Worm (Caenorhabditis elegans) whole organism, young adult: Measurements from ENCODE around the gene T19B10.5.

Experiments
- B0019.2 ChIP-seq: fragments of 200-800 bp; sonication (Bioruptor generic); conservative IDR thresholded peaks from 2 replicates; pipeline ENCODE4 v1.3.6; 2022; ENCODE audit warnings: missing genetic modification reagents, missing genetic modification characterization, missing compliant biosample characterization
- B0336.3 ChIP-seq: fragments of 200-800 bp; sonication (Bioruptor generic); IDR thresholded peaks from 2 replicates; pipeline ENCODE4 v1.3.6; 2022; ENCODE audit warnings: missing genetic modification characterization, missing compliant biosample characterization
- C17E4.6 ChIP-seq: fragments of 200-800 bp; sonication (Bioruptor generic); IDR thresholded peaks from 2 replicates; pipeline ENCODE4 v1.3.6; 2022; ENCODE audit warnings: missing genetic modification reagents, missing genetic modification characterization, missing compliant biosample characterization
- F39B2.1 ChIP-seq: fragments of 200-800 bp; sonication (Bioruptor generic); IDR thresholded peaks from 2 replicates; pipeline ENCODE4 v1.3.6; 2022; ENCODE audit warnings: missing genetic modification reagents, missing genetic modification characterization, missing compliant biosample characterization
- F57C9.4 ChIP-seq: sonication (generic microtip); optimal IDR thresholded peaks from 2 replicates; lab custom pipeline; 2017; ENCODE audit warnings: mild to moderate bottlenecking, missing genetic modification characterization, missing compliant biosample characterization
- K11D2.4 ChIP-seq: fragments of 200-800 bp; sonication (Bioruptor generic); IDR thresholded peaks from 2 replicates; pipeline ENCODE4 v1.3.6; 2022; ENCODE audit warnings: missing genetic modification reagents, missing genetic modification characterization, missing compliant biosample characterization
- Y53G8AR.9 ChIP-seq: fragments of 200-800 bp; sonication (Bioruptor generic); conservative IDR thresholded peaks from 2 replicates; pipeline ENCODE4 v1.3.6; 2022; ENCODE audit warnings: missing genetic modification reagents, missing genetic modification characterization, missing compliant biosample characterization
- Y67H2A.10 ChIP-seq: fragments of 200-800 bp; sonication (Bioruptor generic); conservative IDR thresholded peaks from 2 replicates; pipeline ENCODE4 v1.3.6; 2022; ENCODE audit warnings: missing genetic modification reagents, missing genetic modification characterization, missing compliant biosample characterization
- Y79H2A.3 ChIP-seq: fragments of 200-800 bp; sonication (Bioruptor generic); conservative IDR thresholded peaks from 2 replicates; pipeline ENCODE4 v1.3.6; 2022; ENCODE audit warnings: missing genetic modification reagents, missing genetic modification characterization, missing compliant biosample characterization
- Y95B8A.8 ChIP-seq: fragments of 200-800 bp; sonication (Bioruptor generic); IDR thresholded peaks from 2 replicates; pipeline ENCODE4 v1.3.6; 2022; ENCODE audit warnings: missing genetic modification reagents, missing genetic modification characterization, missing compliant biosample characterization
- atf-7 ChIP-seq: sonication (generic microtip); optimal IDR thresholded peaks from 2 replicates; lab custom pipeline; 2017; ENCODE audit warnings: mild to moderate bottlenecking, missing genetic modification characterization, missing compliant biosample characterization
- bed-2 ChIP-seq: fragments of 200-800 bp; sonication (Bioruptor generic); IDR thresholded peaks from 2 replicates; pipeline ENCODE4 v1.3.6; 2022; ENCODE audit warnings: missing genetic modification reagents, missing genetic modification characterization, missing compliant biosample characterization
- ccch-3 ChIP-seq: fragments of 200-800 bp; sonication (Bioruptor generic); optimal IDR thresholded peaks from 2 replicates; lab custom pipeline; 2018; ENCODE audit warnings: mild to moderate bottlenecking, missing genetic modification characterization, missing compliant biosample characterization
- ceh-100 ChIP-seq: fragments of 200-800 bp; sonication (Bioruptor generic); IDR thresholded peaks from 2 replicates; pipeline ENCODE4 v1.3.6; 2022; ENCODE audit warnings: missing genetic modification reagents, missing genetic modification characterization, missing compliant biosample characterization
- ceh-91 ChIP-seq: fragments of 200-800 bp; sonication (Bioruptor generic); IDR thresholded peaks from 2 replicates; pipeline ENCODE4 v1.3.6; 2022; ENCODE audit warnings: missing genetic modification reagents, missing genetic modification characterization, missing compliant biosample characterization
- die-1 ChIP-seq: sonication (generic microtip); optimal IDR thresholded peaks from 2 replicates; lab custom pipeline; 2016; ENCODE audit warnings: missing genotype, mild to moderate bottlenecking, missing genetic modification characterization, missing compliant biosample characterization
- dox-1 ChIP-seq: fragments of 200-800 bp; sonication (Bioruptor generic); IDR thresholded peaks from 2 replicates; pipeline ENCODE4 v1.3.6; 2022; ENCODE audit warnings: missing genetic modification reagents, missing genetic modification characterization, missing compliant biosample characterization
- egl-18 ChIP-seq: fragments of 200-800 bp; sonication (Bioruptor generic); IDR thresholded peaks from 2 replicates; pipeline ENCODE4 v1.3.6; 2022; ENCODE audit warnings: missing genetic modification reagents, missing genetic modification characterization, missing compliant biosample characterization
- egrh-3 ChIP-seq: fragments of 200-800 bp; sonication (Bioruptor generic); IDR thresholded peaks from 2 replicates; pipeline ENCODE4 v1.3.6; 2022; ENCODE audit warnings: missing genetic modification reagents, missing genetic modification characterization, missing compliant biosample characterization
- ets-4 ChIP-seq: fragments of 200-800 bp; sonication (Bioruptor generic); optimal IDR thresholded peaks from 2 replicates; lab custom pipeline; 2018; ENCODE audit warnings: mild to moderate bottlenecking, missing genetic modification characterization, missing compliant biosample characterization
- him-1 ChIP-seq: sonication (generic microtip); optimal IDR thresholded peaks from 2 replicates; lab custom pipeline; 2016; ENCODE audit warnings: missing genotype, missing genetic modification reagents, missing genetic modification characterization, missing compliant biosample characterization
- hmg-1.2 ChIP-seq: fragments of 200-800 bp; sonication (Bioruptor generic); IDR thresholded peaks from 2 replicates; pipeline ENCODE4 v1.3.6; 2022; ENCODE audit warnings: missing genetic modification reagents, missing genetic modification characterization, missing compliant biosample characterization
- hmg-20 ChIP-seq: fragments of 200-800 bp; sonication (Bioruptor generic); IDR thresholded peaks from 2 replicates; pipeline ENCODE4 v1.3.6; 2022; ENCODE audit warnings: missing genetic modification reagents, missing genetic modification characterization, missing compliant biosample characterization
- hsf-1 ChIP-seq: fragments of 200-800 bp; sonication (Bioruptor generic); IDR thresholded peaks from 2 replicates; pipeline ENCODE4 v1.3.6; 2022; ENCODE audit warnings: missing genetic modification reagents, missing genetic modification characterization, missing compliant biosample characterization
- lin-26 ChIP-seq: fragments of 200-800 bp; sonication (Bioruptor generic); IDR thresholded peaks from 2 replicates; pipeline ENCODE4 v1.3.6; 2022; ENCODE audit warnings: missing genetic modification reagents, missing genetic modification characterization, missing compliant biosample characterization
- lsl-1 ChIP-seq: fragments of 200-800 bp; sonication (Bioruptor generic); optimal IDR thresholded peaks from 2 replicates; lab custom pipeline; 2018; ENCODE audit warnings: mild to moderate bottlenecking, missing genetic modification characterization, moderate library complexity, missing compliant biosample characterization
- lsy-27 ChIP-seq: sonication (generic microtip); optimal IDR thresholded peaks from 2 replicates; lab custom pipeline; 2017; ENCODE audit warnings: missing genetic modification characterization, mild to moderate bottlenecking, missing compliant biosample characterization, antibody characterized with exemption, missing genotype, borderline replicate concordance; ENCODE audit not compliant: insufficient read depth
- madf-8 ChIP-seq: fragments of 200-800 bp; sonication (Bioruptor generic); conservative IDR thresholded peaks from 2 replicates; pipeline ENCODE4 v1.3.6; 2022; ENCODE audit warnings: missing genetic modification reagents, missing genetic modification characterization, missing compliant biosample characterization
- mes-4 ChIP-seq: sonication (generic microtip); optimal IDR thresholded peaks from 2 replicates; lab custom pipeline; 2016; ENCODE audit warnings: missing genotype, missing genetic modification characterization, missing compliant biosample characterization
- nfya-2 ChIP-seq: fragments of 200-800 bp; sonication (Bioruptor generic); IDR thresholded peaks from 2 replicates; pipeline ENCODE4 v1.3.6; 2022; ENCODE audit warnings: missing genetic modification reagents, missing genetic modification characterization, missing compliant biosample characterization
- pbrm-1 ChIP-seq: fragments of 200-800 bp; sonication (Bioruptor generic); IDR thresholded peaks from 2 replicates; pipeline ENCODE4 v1.3.6; 2022; ENCODE audit warnings: missing genetic modification reagents, missing genetic modification characterization, missing compliant biosample characterization
- rec-8 ChIP-seq, 2 experiments: sonication (generic microtip); optimal IDR thresholded peaks; 2 replicates each; lab custom pipeline; 2016; ENCODE audit warnings: mild to moderate bottlenecking in 2 of 2, missing genetic modification characterization in 2 of 2, missing genetic modification reagents in 2 of 2, missing genotype in 2 of 2, missing biosample characterization in 1 of 2, missing compliant biosample characterization in 1 of 2, moderate library complexity in 1 of 2
- rpc-1 ChIP-seq, 2 experiments: fragments of 150-350 bp in 1 of 2; sonication (generic microtip) in 1 of 2; optimal IDR thresholded peaks; 2 replicates each; lab custom pipeline; 2014 to 2018; ENCODE audit warnings: missing biosample characterization in 1 of 2, missing genetic modification characterization in 1 of 2, missing genetic modification reagents in 1 of 2, missing genotype in 1 of 2
- sdz-38 ChIP-seq: sonication (generic microtip); optimal IDR thresholded peaks from 2 replicates; lab custom pipeline; 2016; ENCODE audit warnings: missing genotype, missing genetic modification characterization, missing compliant biosample characterization
- snpc-1.1 ChIP-seq: sonication (generic microtip); optimal IDR thresholded peaks from 2 replicates; lab custom pipeline; 2017; ENCODE audit warnings: missing genetic modification characterization, mild to moderate bottlenecking, missing compliant biosample characterization, antibody characterized with exemption, moderate library complexity, missing genotype, missing genetic modification reagents; ENCODE audit not compliant: insufficient read depth
- snpc-3.4 ChIP-seq: sonication (generic microtip); optimal IDR thresholded peaks from 2 replicates; lab custom pipeline; 2017; ENCODE audit warnings: missing genetic modification characterization, mild to moderate bottlenecking, missing compliant biosample characterization, antibody characterized with exemption, moderate library complexity, missing genotype, missing genetic modification reagents
- tbp1 ChIP-seq: fragments of 200-800 bp; sonication (Bioruptor generic); optimal IDR thresholded peaks from 2 replicates; lab custom pipeline; 2018; ENCODE audit warnings: mild to moderate bottlenecking, missing genetic modification characterization, missing compliant biosample characterization
- xnd-1 ChIP-seq: sonication (generic microtip); optimal IDR thresholded peaks from 2 replicates; lab custom pipeline; 2016; ENCODE audit warnings: missing genotype, missing genetic modification reagents, missing genetic modification characterization, missing compliant biosample characterization
- zfh-2 ChIP-seq: fragments of 200-800 bp; sonication (Bioruptor generic); conservative IDR thresholded peaks from 2 replicates; pipeline ENCODE4 v1.3.6; 2022; ENCODE audit warnings: missing genetic modification reagents, missing genetic modification characterization, missing compliant biosample characterization
- zim-3 ChIP-seq: sonication (generic microtip); optimal IDR thresholded peaks from 2 replicates; lab custom pipeline; 2017; ENCODE audit warnings: mild to moderate bottlenecking, missing genetic modification characterization, moderate library complexity, missing compliant biosample characterization
- ztf-18 ChIP-seq: sonication (generic microtip); optimal IDR thresholded peaks from 2 replicates; lab custom pipeline; 2016; ENCODE audit warnings: missing genotype, mild to moderate bottlenecking, missing genetic modification characterization, missing compliant biosample characterization

The T19B10.5 gene

ce11 chrV:11239187-11239725 is 4.8 kb downstream of the T19B10.5 start, which contains the start of the genes dvc-1 and ima-1 (continued):
- peak; percentile 93 for TF ChIP-seq madf-8 (GFP tag; lab: Robert Waterston, UW)
- no peak for TF ChIP-seq zfh-2 (GFP tag; lab: Robert Waterston, UW)
- no peak for TF ChIP-seq ccch-3 (GFP tag; lab: Kevin White, UChicago)
- TF ChIP-seq ceh-100 (GFP tag; lab: Robert Waterston, UW), result peak; percentile 86
- TF ChIP-seq pbrm-1 (GFP tag; lab: Robert Waterston, UW), result peak; percentile 60
- TF ChIP-seq tbp1 (GFP tag; lab: Kevin White, UChicago), result peak; percentile 63
- TF ChIP-seq Y95B8A.8 (GFP tag; lab: Robert Waterston, UW), result peak; percentile 81
- TF ChIP-seq ceh-91 (GFP tag; lab: Robert Waterston, UW), result peak; percentile 94
- TF ChIP-seq Y79H2A.3, result peak; percentile 55; the same call in 1 of the 2 replicates
- peak; percentile 88 for TF ChIP-seq xnd-1 (tag; lab: Kevin White, UChicago)
- TF ChIP-seq egrh-3 (GFP tag; lab: Robert Waterston, UW), result peak; percentile 48; the same call in 1 of the 2 replicates
- TF ChIP-seq ets-4, result no peak
- peak; percentile 95 for TF ChIP-seq dox-1 (GFP tag; lab: Robert Waterston, UW)
- peak; percentile 81 for TF ChIP-seq lsl-1 (GFP tag; lab: Kevin White, UChicago)
- peak; percentile 69 for TF ChIP-seq B0019.2
- TF ChIP-seq die-1 (tag; lab: Kevin White, UChicago), result peak; percentile 72
- peak; percentile 33 for TF ChIP-seq rpc-1 (optimal IDR thresholded peaks at IDR 0.05; lab: Kevin White, UChicago)
- no peak for TF ChIP-seq rpc-1 (tag; optimal IDR thresholded peaks at IDR 0.05; lab: Kevin White, UChicago)
- peak; percentile 93 for TF ChIP-seq C17E4.6 (GFP tag; lab: Robert Waterston, UW)
- no peak for TF ChIP-seq F57C9.4 (tag; lab: Kevin White, UChicago)
- no peak for TF ChIP-seq K11D2.4 (GFP tag; lab: Robert Waterston, UW)
- peak; percentile 67; the same call in 1 of the 2 replicates for TF ChIP-seq F39B2.1 (GFP tag; lab: Robert Waterston, UW)
- TF ChIP-seq sdz-38 (tag; lab: Kevin White, UChicago), result no peak
- TF ChIP-seq hmg-1.2 (GFP tag; lab: Robert Waterston, UW), result peak; percentile 70; the same call in 1 of the 2 replicates
- TF ChIP-seq atf-7, result no peak
- TF ChIP-seq Y53G8AR.9, result peak; percentile 60
- 0 out of 2 replicates have a peak, but pooled peaks have one; percentile 62 for TF ChIP-seq bed-2 (GFP tag; lab: Robert Waterston, UW)
- TF ChIP-seq B0336.3 (GFP tag; lab: Robert Waterston, UW), result peak; percentile 92
- peak; percentile 67 for TF ChIP-seq ztf-18 (tag; lab: Kevin White, UChicago)
- TF ChIP-seq rec-8 (tag; optimal IDR thresholded peaks at IDR 0.05; lab: Kevin White, UChicago), result no peak
- TF ChIP-seq him-1 (tag; lab: Kevin White, UChicago), result peak; percentile 66
- no peak for TF ChIP-seq lsy-27 (tag; lab: Kevin White, UChicago)
- TF ChIP-seq snpc-3.4 (tag; lab: Kevin White, UChicago), result peak; percentile 76
- TF ChIP-seq lin-26 (GFP tag; lab: Robert Waterston, UW), result peak; percentile 78
- peak; percentile 85; the same call in 1 of the 2 replicates for TF ChIP-seq hsf-1 (GFP tag; lab: Robert Waterston, UW)
- TF ChIP-seq mes-4 (tag; lab: Kevin White, UChicago), result no peak

ce11 chrV:11241580-11241979 is 7.1 kb downstream of the T19B10.5 start, which contains the start of gene pgap-1:
TSS of gene pgap-1 (plus strand) at chrV:11241880.
- TF ChIP-seq B0336.3 (GFP tag; lab: Robert Waterston, UW) (no peak), nfya-2 (GFP tag; lab: Robert Waterston, UW) (no peak), zim-3 (no peak), Y67H2A.10 (GFP tag; lab: Robert Waterston, UW) (no peak), hmg-20 (GFP tag; lab: Robert Waterston, UW) (no peak), egl-18 (GFP tag; lab: Robert Waterston, UW) (no peak), snpc-3.4 (tag; lab: Kevin White, UChicago) (no peak), snpc-1.1 (tag; lab: Kevin White, UChicago) (no peak)
